Worm (Caenorhabditis elegans): ENCODE data around the gene plst-1.

DNA sequence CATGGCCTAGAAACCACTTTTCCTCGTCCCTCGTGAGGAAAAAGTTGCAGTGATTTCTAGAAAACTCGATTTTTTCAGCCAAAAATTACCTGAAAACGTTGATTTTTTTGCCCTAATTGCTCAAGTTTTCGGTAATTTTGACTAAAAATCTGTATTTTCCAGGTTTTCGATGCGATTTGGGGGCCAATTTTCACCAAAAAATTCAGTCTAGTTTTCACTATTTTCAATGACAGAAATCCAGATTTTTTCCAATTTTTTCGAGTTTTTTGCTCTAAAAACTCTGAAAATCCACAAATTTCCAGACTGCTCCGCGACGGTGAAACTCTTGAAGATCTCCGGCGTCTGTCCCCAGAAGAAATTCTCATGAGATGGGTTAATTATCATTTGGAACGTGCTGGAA, at the start of gene plst-1:
- TF ChIP-seq F39B2.1 (GFP tag; IDR thresholded peaks at IDR 0.05) = no peak
- TF ChIP-seq snpc-1.3 (tag; optimal IDR thresholded peaks at IDR 0.05; ENCODE audit: insufficient read depth) = no peak
- TF ChIP-seq ama-1 (optimal IDR thresholded peaks at IDR 0.05) = no peak
- no peak for TF ChIP-seq ama-1 (GFP tag; optimal IDR thresholded peaks at IDR 0.05)
- no peak for TF ChIP-seq lag-1 (GFP tag; IDR thresholded peaks at IDR 0.05)
- TF ChIP-seq dpl-1 (GFP tag; optimal IDR thresholded peaks at IDR 0.05) = no peak
- no peak for TF ChIP-seq lin-40 (tag; optimal IDR thresholded peaks at IDR 0.05)
- TF ChIP-seq lin-35 (GFP tag; optimal IDR thresholded peaks at IDR 0.05) = no peak
- TF ChIP-seq nfya-1 (tag; optimal IDR thresholded peaks at IDR 0.05; ENCODE audit: borderline replicate concordance, insufficient read depth) = no peak
- no peak for TF ChIP-seq chd-7 (tag; optimal IDR thresholded peaks at IDR 0.05)
- TF ChIP-seq him-1 (tag; optimal IDR thresholded peaks at IDR 0.05) = no peak
- TF ChIP-seq dox-1 (GFP tag; IDR thresholded peaks at IDR 0.05) = no peak
